Fruit fly (Drosophila melanogaster): ENCODE results near the gene GluClalpha.

dm6 chr3R:19727806-19728205, 2.7 kb upstream of the GluClalpha start:
- TF ChIP-seq Dll (optimal IDR thresholded peaks at IDR 0.05) (no peak), usp (GFP tag; optimal IDR thresholded peaks at IDR 0.05) (no peak), psq (optimal IDR thresholded peaks at IDR 0.05) (no peak), EcR (GFP tag; optimal IDR thresholded peaks at IDR 0.05) (no peak)
